Worm (Caenorhabditis elegans): ENCODE data around the gene Y69A2AR.28.
A peak's percentile ranks its signal among the peaks of the same experiment; 100 is the strongest.

The Y69A2AR.28 gene

DNA sequence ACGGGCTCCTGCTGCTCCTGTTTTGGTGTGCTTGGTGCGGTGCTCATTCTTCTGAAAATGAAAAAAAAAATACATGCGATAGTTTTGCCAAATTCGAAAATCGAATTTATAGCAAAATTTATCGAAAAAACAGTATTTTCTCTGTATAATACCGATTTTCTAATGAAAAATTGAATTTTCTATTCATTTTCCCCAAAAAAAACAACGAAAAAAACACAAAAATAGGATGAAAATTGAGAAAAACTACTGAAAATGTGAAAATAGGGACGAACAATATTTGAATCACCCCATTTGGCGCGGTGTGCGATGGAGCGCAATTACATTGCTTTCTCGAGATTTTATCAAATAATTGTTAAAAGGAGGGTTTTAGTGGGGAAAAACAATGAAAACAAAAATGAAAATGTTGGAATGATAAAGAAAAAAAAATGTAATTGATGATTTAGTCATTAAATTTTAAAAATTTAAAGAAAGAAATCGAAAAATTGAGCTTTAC, at the start of gene Y69A2AR.28:
Y69A2AR.28 (minus strand) TSS at position 51 of the 493 bp plus-strand sequence.
- TF ChIP-seq elt-3 (tag; optimal IDR thresholded peaks at IDR 0.05) (no peak), unc-120 (tag; optimal IDR thresholded peaks at IDR 0.05; ENCODE audit: poor library complexity, severe bottlenecking) (peak; percentile 88)

DNA sequence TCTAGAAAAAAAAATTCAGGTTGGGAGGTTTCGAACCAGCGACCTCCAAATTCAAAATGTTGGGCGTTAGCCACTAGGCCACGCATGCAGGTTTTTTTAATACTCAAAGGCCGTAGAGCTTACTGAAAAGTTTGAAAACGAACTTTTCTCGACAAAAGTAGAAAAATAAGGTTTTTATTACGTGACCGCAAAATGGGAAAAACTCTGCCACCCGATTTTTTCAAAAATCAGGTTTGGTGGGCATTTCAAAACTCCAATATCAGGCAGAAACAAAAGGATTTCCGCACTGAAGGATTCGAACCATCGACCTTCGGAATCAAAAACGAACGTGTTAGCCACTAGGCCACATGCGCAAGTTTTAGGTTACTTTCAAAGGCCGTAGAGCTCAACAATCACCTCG, 45.9 kb upstream of the Y69A2AR.28 start:
- TF ChIP-seq ham-2 (GFP tag; optimal IDR thresholded peaks at IDR 0.05) (no peak), nhr-2 (tag; optimal IDR thresholded peaks at IDR 0.05) (no peak), tbx-8 (GFP tag; optimal IDR thresholded peaks at IDR 0.05) (no peak), blmp-1 (tag; optimal IDR thresholded peaks at IDR 0.05) (no peak), lsy-2 (tag; optimal IDR thresholded peaks at IDR 0.05) (no peak), pha-4 (tag; optimal IDR thresholded peaks at IDR 0.05) (no peak), nhr-237 (tag; optimal IDR thresholded peaks at IDR 0.05) (no peak), ztf-11 (tag; optimal IDR thresholded peaks at IDR 0.05) (no peak), sptf-1 (tag; optimal IDR thresholded peaks at IDR 0.05) (no peak), drap-1 (GFP tag; optimal IDR thresholded peaks at IDR 0.05) (no peak), hlh-1 (tag; optimal IDR thresholded peaks at IDR 0.05) (no peak), ceh-39 (tag; optimal IDR thresholded peaks at IDR 0.05) (no peak), elt-3 (tag; optimal IDR thresholded peaks at IDR 0.05) (no peak), ces-1 (GFP tag; optimal IDR thresholded peaks at IDR 0.05) (no peak), cnd-1 (tag; optimal IDR thresholded peaks at IDR 0.05) (no peak)

DNA sequence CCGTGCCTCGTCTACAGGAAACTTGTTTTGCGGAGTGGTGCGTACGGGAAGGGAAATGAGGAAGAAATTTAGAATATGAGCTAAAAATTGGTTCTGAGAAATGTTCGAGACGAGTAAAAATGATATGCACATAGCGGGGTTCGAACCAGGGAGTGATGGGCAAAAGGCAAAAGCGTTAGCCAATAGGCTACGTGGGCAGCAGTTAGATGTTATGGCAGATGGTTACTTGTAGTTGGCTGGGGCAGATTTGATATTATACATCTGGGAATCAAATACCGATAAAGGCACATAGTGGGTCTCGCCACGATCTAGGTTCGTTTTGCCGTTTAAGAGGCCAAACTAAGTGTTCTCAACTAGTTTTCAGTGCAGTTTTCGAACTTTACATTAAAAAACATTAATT, 44.4 kb upstream of the Y69A2AR.28 start:
- no peak for TF ChIP-seq unc-62 (GFP tag; optimal IDR thresholded peaks at IDR 0.05)
- peak; percentile 56 for TF ChIP-seq sem-2 (GFP tag; optimal IDR thresholded peaks at IDR 0.05)
- no peak for TF ChIP-seq flh-1 (GFP tag; optimal IDR thresholded peaks at IDR 0.05)
- no peak for TF ChIP-seq ztf-11 (tag; optimal IDR thresholded peaks at IDR 0.05)
- TF ChIP-seq lin-13 (tag; optimal IDR thresholded peaks at IDR 0.05), result no peak
- TF ChIP-seq mep-1 (tag; optimal IDR thresholded peaks at IDR 0.05), result no peak
- TF ChIP-seq drap-1 (GFP tag; optimal IDR thresholded peaks at IDR 0.05), result no peak
- TF ChIP-seq elt-1 (tag; optimal IDR thresholded peaks at IDR 0.05; ENCODE audit: borderline replicate concordance, insufficient read depth), result no peak
- no peak for TF ChIP-seq hlh-1 (tag; optimal IDR thresholded peaks at IDR 0.05)
- TF ChIP-seq nhr-12 (tag; optimal IDR thresholded peaks at IDR 0.05), result no peak
- no peak for TF ChIP-seq ces-1 (GFP tag; optimal IDR thresholded peaks at IDR 0.05)
- no peak for TF ChIP-seq lin-32 (GFP tag; optimal IDR thresholded peaks at IDR 0.05)
- peak; percentile 11 for TF ChIP-seq ham-2 (GFP tag; optimal IDR thresholded peaks at IDR 0.05)
- TF ChIP-seq ceh-83 (GFP tag; optimal IDR thresholded peaks at IDR 0.05), result peak; percentile 82
- TF ChIP-seq cnd-1 (tag; optimal IDR thresholded peaks at IDR 0.05), result no peak
- peak; percentile 34 for TF ChIP-seq M03D4.4 (tag; optimal IDR thresholded peaks at IDR 0.05)

DNA sequence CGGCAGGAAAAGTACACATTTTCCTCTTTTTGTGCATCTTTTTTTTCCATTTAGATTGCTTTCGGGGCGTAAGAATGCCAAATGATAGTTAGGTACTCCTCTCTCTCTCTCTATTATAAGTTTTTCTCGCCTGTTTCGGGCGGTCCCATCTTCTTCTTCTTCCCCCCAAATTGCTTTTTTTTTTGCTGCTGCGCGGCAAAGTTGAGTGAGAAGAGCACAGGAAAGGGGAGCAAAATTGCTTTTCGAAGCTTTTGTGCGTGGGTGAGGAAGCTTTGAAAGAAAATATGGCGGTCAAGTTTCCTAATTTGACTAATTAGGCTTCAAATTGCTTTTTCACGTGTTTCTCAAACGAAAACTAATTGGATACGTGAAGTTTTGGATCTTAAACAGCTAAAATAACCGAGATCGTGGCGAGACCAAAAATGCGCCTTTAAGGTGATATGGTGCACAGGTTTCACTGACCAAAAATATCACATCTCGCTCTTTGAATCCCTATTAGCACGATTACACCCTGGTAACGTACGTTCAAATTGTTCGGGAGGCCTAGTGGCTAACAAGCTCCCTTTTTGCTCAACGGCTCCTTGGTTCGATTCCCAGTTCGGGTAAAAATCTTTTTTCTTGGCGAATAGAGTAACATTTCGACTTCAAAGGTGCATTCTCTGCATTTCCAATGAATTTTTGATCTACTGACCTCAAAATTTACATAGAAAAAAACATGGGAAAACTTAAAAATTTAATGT, 43.7 kb upstream of the Y69A2AR.28 start:
- TF ChIP-seq ces-1 (GFP tag; optimal IDR thresholded peaks at IDR 0.05), result peak; percentile 46
- no peak for TF ChIP-seq pha-4 (tag; optimal IDR thresholded peaks at IDR 0.05)

- TF ChIP-seq sem-2 (GFP tag; optimal IDR thresholded peaks at IDR 0.05), result no peak
- TF ChIP-seq pha-4 (tag; optimal IDR thresholded peaks at IDR 0.05), result no peak
- TF ChIP-seq nhr-28 (tag; optimal IDR thresholded peaks at IDR 0.05), result no peak
- no peak for TF ChIP-seq snpc-4 (tag; optimal IDR thresholded peaks at IDR 0.05)
- TF ChIP-seq mls-2 (tag; optimal IDR thresholded peaks at IDR 0.05), result no peak
- no peak for TF ChIP-seq ceh-83 (GFP tag; optimal IDR thresholded peaks at IDR 0.05)
- no peak for TF ChIP-seq lin-32 (GFP tag; optimal IDR thresholded peaks at IDR 0.05)
- TF ChIP-seq unc-62 (GFP tag; optimal IDR thresholded peaks at IDR 0.05), result no peak
- no peak for TF ChIP-seq nhr-76 (tag; optimal IDR thresholded peaks at IDR 0.05)
- no peak for TF ChIP-seq tbx-8 (GFP tag; optimal IDR thresholded peaks at IDR 0.05)
- no peak for TF ChIP-seq zip-8 (tag; optimal IDR thresholded peaks at IDR 0.05)
- TF ChIP-seq M03D4.4 (tag; optimal IDR thresholded peaks at IDR 0.05), result no peak
- TF ChIP-seq ceh-43 (GFP tag; optimal IDR thresholded peaks at IDR 0.05), result no peak
Observed at ce11 chrIV:2654965-2655364, 42.1 kb upstream of the Y69A2AR.28 start.
